Fruit fly (Drosophila melanogaster): ENCODE results near the gene CG1637.

DNA sequence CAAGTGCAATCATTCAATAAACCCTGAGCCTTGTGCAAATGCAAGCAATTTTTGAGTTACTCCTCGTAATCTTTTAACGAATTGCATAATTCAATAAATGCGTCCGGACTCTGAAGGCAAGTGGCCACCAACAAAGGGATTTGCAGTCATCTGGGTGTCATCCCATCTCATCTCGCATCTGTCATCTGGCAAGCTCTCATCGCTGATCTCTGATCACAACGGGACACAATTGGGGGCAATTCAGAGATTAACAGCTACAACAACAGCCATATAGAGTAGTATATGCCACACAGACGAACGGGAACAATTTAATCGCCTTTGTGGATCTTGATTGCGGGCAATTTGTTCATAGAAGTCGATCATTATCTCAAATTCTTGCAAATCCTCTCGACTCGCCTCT, 6.0 kb upstream of the CG1637 start:
- TF ChIP-seq en (GFP tag; optimal IDR thresholded peaks at IDR 0.05) (no peak), dm (GFP tag; optimal IDR thresholded peaks at IDR 0.05) (no peak), NfI (GFP tag; optimal IDR thresholded peaks at IDR 0.05) (no peak), sim (GFP tag; IDR thresholded peaks at IDR 0.05) (no peak), Adf1 (GFP tag; IDR thresholded peaks at IDR 0.05) (no peak), Asciz (GFP tag; optimal IDR thresholded peaks at IDR 0.05) (no peak), CG32767 (GFP tag; IDR thresholded peaks at IDR 0.05) (no peak)

Data from whole organism, embryonic.